Worm (Caenorhabditis elegans): ENCODE results near the gene F52D1.2.

The F52D1.2 gene

ce11 chrX:410073-410572 is 39.9 kb downstream of the F52D1.2 start (continued):
- TF ChIP-seq lin-38 (GFP tag; IDR thresholded peaks at IDR 0.05) (peak; percentile 76), egl-43 (GFP tag; IDR thresholded peaks at IDR 0.05) (peak; percentile 95), nhr-77 (tag; optimal IDR thresholded peaks at IDR 0.05) (peak; percentile 95), lin-13 (GFP tag; optimal IDR thresholded peaks at IDR 0.05) (peak; percentile 72), nhr-10 (tag; optimal IDR thresholded peaks at IDR 0.05) (peak; percentile 68), nhr-28 (tag; optimal IDR thresholded peaks at IDR 0.05) (peak; percentile 84), daf-19 (GFP tag; conservative IDR thresholded peaks at IDR 0.05) (peak; percentile 70), mdl-1 (tag; optimal IDR thresholded peaks at IDR 0.05) (peak; percentile 56 to 90), hif-1 (tag; optimal IDR thresholded peaks at IDR 0.05) (peak; percentile 43 to 44), set-16 (GFP tag; IDR thresholded peaks at IDR 0.05) (no peak; the same call in 1 of the 2 replicates), php-3 (GFP tag; IDR thresholded peaks at IDR 0.05) (peak; percentile 77), tag-97 (GFP tag; IDR thresholded peaks at IDR 0.05) (no peak), mxl-3 (GFP tag; optimal IDR thresholded peaks at IDR 0.05) (peak; percentile 79), mdt-29 (GFP tag; IDR thresholded peaks at IDR 0.05) (peak; percentile 72; the same call in 1 of the 2 replicates), dmd-9 (GFP tag; IDR thresholded peaks at IDR 0.05) (peak; percentile 81), ces-1 (GFP tag; optimal IDR thresholded peaks at IDR 0.05) (no peak), nhr-25 (tag; optimal IDR thresholded peaks at IDR 0.05; ENCODE audit: borderline replicate concordance, insufficient read depth) (peak; percentile 75), F10B5.3 (tag; optimal IDR thresholded peaks at IDR 0.05) (peak; percentile 88), Y75B8A.6 (GFP tag; IDR thresholded peaks at IDR 0.05) (no peak), fkh-10 (GFP tag; optimal IDR thresholded peaks at IDR 0.05) (peak; percentile 72), nhr-48 (tag; optimal IDR thresholded peaks at IDR 0.05) (peak; percentile 88), daf-8 (GFP tag; IDR thresholded peaks at IDR 0.05) (no peak), madf-5 (GFP tag; IDR thresholded peaks at IDR 0.05) (peak; percentile 40 to 78; a peak in 1 of 4 replicates), D1046.2 (GFP tag; IDR thresholded peaks at IDR 0.05) (peak; percentile 89), nhr-237 (tag; optimal IDR thresholded peaks at IDR 0.05) (peak; percentile 45), ctbp-1 (GFP tag; IDR thresholded peaks at IDR 0.05) (peak; percentile 87), dmd-8 (GFP tag; IDR thresholded peaks at IDR 0.05) (peak; percentile 88), zfp-3 (GFP tag; conservative IDR thresholded peaks at IDR 0.05) (peak; percentile 84), pha-4 (GFP tag; IDR thresholded peaks at IDR 0.05) (peak; percentile 86), pha-4 (tag; optimal IDR thresholded peaks at IDR 0.05) (peak; percentile 44), fos-1 (tag; optimal IDR thresholded peaks at IDR 0.05) (peak; percentile 67), egl-27 (tag; optimal IDR thresholded peaks at IDR 0.05) (no peak), nhr-42 (GFP tag; IDR thresholded peaks at IDR 0.05) (peak; percentile 87), ceh-82 (tag; optimal IDR thresholded peaks at IDR 0.05) (no peak), zfp-2 (tag; optimal IDR thresholded peaks at IDR 0.05) (peak; percentile 59), tra-1 (GFP tag; IDR thresholded peaks at IDR 0.05) (peak; percentile 79), lim-7 (GFP tag; IDR thresholded peaks at IDR 0.05) (peak; percentile 87), aha-1 (tag) (peak; percentile 97), ceh-32 (tag; optimal IDR thresholded peaks at IDR 0.05; ENCODE audit: poor library complexity) (peak; percentile 76), aly-2 (tag; optimal IDR thresholded peaks at IDR 0.05) (no peak), ZK337.2 (GFP tag; IDR thresholded peaks at IDR 0.05) (0 out of 2 replicates have a peak, but pooled peaks have one; percentile 53), unc-130 (GFP tag; optimal IDR thresholded peaks at IDR 0.05) (peak; percentile 48), daf-16 (GFP tag; optimal IDR thresholded peaks at IDR 0.05) (peak; percentile 77 to 88), daf-16 (tag; optimal IDR thresholded peaks at IDR 0.05) (peak; percentile 91), duxl-1 (tag; optimal IDR thresholded peaks at IDR 0.05; ENCODE audit: poor library complexity) (peak; percentile 92), F37D6.2 (tag; optimal IDR thresholded peaks at IDR 0.05) (peak; percentile 94), F49E8.2 (tag; optimal IDR thresholded peaks at IDR 0.05; ENCODE audit: borderline replicate concordance) (peak; percentile 45), F26F4.8 (GFP tag; conservative IDR thresholded peaks at IDR 0.05) (peak; percentile 63; the same call in 1 of the 2 replicates), zip-11 (GFP tag; IDR thresholded peaks at IDR 0.05) (no peak), snpc-4 (tag; optimal IDR thresholded peaks at IDR 0.05) (no peak), nhr-102 (tag; optimal IDR thresholded peaks at IDR 0.05) (peak; percentile 96)
